Fruit fly (Drosophila melanogaster): Measurements from ENCODE around the gene CG13318.

Gene CG13318

dm6 chr3R:8722962-8723548 is 49.4 kb downstream of the CG13318 start, which contains the start of gene nom (continued):
- no peak for TF ChIP-seq CG15601 (tag; optimal IDR thresholded peaks at IDR 0.05)
- TF ChIP-seq dm (GFP tag; optimal IDR thresholded peaks at IDR 0.05): no peak
- no peak for TF ChIP-seq CG10959 (GFP tag; IDR thresholded peaks at IDR 0.05)
- no peak for TF ChIP-seq cad (GFP tag; optimal IDR thresholded peaks at IDR 0.05)
- peak; percentile 84 for TF ChIP-seq Dp (GFP tag; optimal IDR thresholded peaks at IDR 0.05)
- no peak for TF ChIP-seq Trl (optimal IDR thresholded peaks at IDR 0.05)
- TF ChIP-seq Trl (GFP tag; optimal IDR thresholded peaks at IDR 0.05): no peak
- peak; percentile 23 for TF ChIP-seq Sin3A (optimal IDR thresholded peaks at IDR 0.05)
- TF ChIP-seq bab2 (GFP tag; optimal IDR thresholded peaks at IDR 0.05): no peak
- TF ChIP-seq her (GFP tag; optimal IDR thresholded peaks at IDR 0.05): no peak
- no peak for TF ChIP-seq CG7271 (tag; optimal IDR thresholded peaks at IDR 0.05)
- TF ChIP-seq ranshi (GFP tag; IDR thresholded peaks at IDR 0.05): no peak
- no peak for TF ChIP-seq CG11093 (GFP tag; IDR thresholded peaks at IDR 0.05)
- TF ChIP-seq vvl (GFP tag; IDR thresholded peaks at IDR 0.05): 0 out of 2 replicates have a peak, but pooled peaks have one; percentile 29
- no peak for TF ChIP-seq CG12942 (GFP tag; optimal IDR thresholded peaks at IDR 0.05)
- no peak for TF ChIP-seq peb (GFP tag; IDR thresholded peaks at IDR 0.05)
- no peak for TF ChIP-seq nau (GFP tag; optimal IDR thresholded peaks at IDR 0.05)
- TF ChIP-seq chm (GFP tag; IDR thresholded peaks at IDR 0.05): no peak
- TF ChIP-seq HmgZ (tag; optimal IDR thresholded peaks at IDR 0.05): peak; percentile 11
- TF ChIP-seq maf-S (GFP tag; optimal IDR thresholded peaks at IDR 0.05): no peak
- peak; percentile 29 for TF ChIP-seq CG18011 (GFP tag; optimal IDR thresholded peaks at IDR 0.05)
- TF ChIP-seq phol (tag; optimal IDR thresholded peaks at IDR 0.05): peak; percentile 35
- TF ChIP-seq fd96Cb (tag; optimal IDR thresholded peaks at IDR 0.05): no peak
- no peak for TF ChIP-seq CG11723 (GFP tag; optimal IDR thresholded peaks at IDR 0.05)
- TF ChIP-seq gfzf (GFP tag; optimal IDR thresholded peaks at IDR 0.05): peak; percentile 17
- TF ChIP-seq CG2199 (GFP tag; IDR thresholded peaks at IDR 0.05): no peak
- TF ChIP-seq stwl (tag; optimal IDR thresholded peaks at IDR 0.05): peak; percentile 49
- TF ChIP-seq ind (GFP tag; optimal IDR thresholded peaks at IDR 0.05): no peak
- 0 out of 2 replicates have a peak, but pooled peaks have one; percentile 7 for TF ChIP-seq Scr (GFP tag; IDR thresholded peaks at IDR 0.05; ENCODE audit: partially characterized antibody)
- TF ChIP-seq BEAF-32 (GFP tag; optimal IDR thresholded peaks at IDR 0.05): peak; percentile 10
- no peak for TF ChIP-seq disco-r (GFP tag; optimal IDR thresholded peaks at IDR 0.05)
- TF ChIP-seq MESR4 (GFP tag; optimal IDR thresholded peaks at IDR 0.05): peak; percentile 41
- TF ChIP-seq Rfx (GFP tag; IDR thresholded peaks at IDR 0.05): peak; percentile 31; the same call in 1 of the 2 replicates
- TF ChIP-seq CG8944 (GFP tag; optimal IDR thresholded peaks at IDR 0.05): no peak
- no peak for TF ChIP-seq Fer2 (tag; optimal IDR thresholded peaks at IDR 0.05)
- TF ChIP-seq HmgD (GFP tag; optimal IDR thresholded peaks at IDR 0.05): no peak
- no peak; the same call in 2 of the 3 replicates for TF ChIP-seq Doc3 (GFP tag; IDR thresholded peaks at IDR 0.05; ENCODE audit: partially characterized antibody)
- no peak for TF ChIP-seq CrebB (tag; optimal IDR thresholded peaks at IDR 0.05)
- TF ChIP-seq mam (GFP tag; optimal IDR thresholded peaks at IDR 0.05): no peak
- no peak for TF ChIP-seq CG16863 (GFP tag; optimal IDR thresholded peaks at IDR 0.05)
- no peak for TF ChIP-seq gsb-n (tag; optimal IDR thresholded peaks at IDR 0.05)
- TF ChIP-seq PHDP (tag; optimal IDR thresholded peaks at IDR 0.05): no peak
- TF ChIP-seq CG8924 (tag; optimal IDR thresholded peaks at IDR 0.05): no peak
- no peak for TF ChIP-seq CG32772 (GFP tag; IDR thresholded peaks at IDR 0.05)
- TF ChIP-seq row (GFP tag; IDR thresholded peaks at IDR 0.05): peak; percentile 6; the same call in 1 of the 3 replicates
- TF ChIP-seq Poxn (GFP tag; IDR thresholded peaks at IDR 0.05): no peak
- peak; percentile 67 for TF ChIP-seq Med (GFP tag)

All from whole organism, embryonic.